Fruit fly (Drosophila melanogaster) whole organism, embryonic: Measurements from ENCODE around the gene CG11052.
A peak's percentile ranks its signal among the peaks of the same experiment; 100 is the strongest.

ENCODE experiments used
- CG11085 ChIP-seq: fragments of 200-800 bp; sonication (Bioruptor generic); IDR thresholded peaks from 2 replicates; pipeline ENCODE4 v1.3.6; 2022; ENCODE audit warnings: missing biosample characterization, missing genetic modification characterization
- CG14050 ChIP-seq: fragments of 200-800 bp; sonication (Bioruptor generic); IDR thresholded peaks from 3 replicates; pipeline ENCODE4 v1.3.6; 2022; ENCODE audit warnings: missing biosample characterization, missing genetic modification characterization
- CG4707 ChIP-seq: fragments of 200-800 bp; sonication (Bioruptor generic); optimal IDR thresholded peaks from 2 replicates; lab custom pipeline; 2018; ENCODE audit warnings: missing biosample characterization, mild to moderate bottlenecking, missing genetic modification characterization, moderate library complexity
- CG7839 ChIP-seq: fragments of 200-800 bp; sonication (Bioruptor generic); optimal IDR thresholded peaks from 3 replicates; lab custom pipeline; 2018; ENCODE audit warnings: missing biosample characterization, mild to moderate bottlenecking, missing genetic modification characterization, moderate library complexity
- CG8765 ChIP-seq: fragments of 200-800 bp; sonication (Bioruptor generic); IDR thresholded peaks from 2 replicates; pipeline ENCODE4 v1.3.6; 2022; ENCODE audit warnings: missing biosample characterization, missing genetic modification characterization
- CG9437 ChIP-seq: fragments of 200-800 bp; sonication (Bioruptor generic); optimal IDR thresholded peaks from 2 replicates; lab custom pipeline; 2018; ENCODE audit warnings: missing biosample characterization, mild to moderate bottlenecking, missing genetic modification characterization
- CG9932 ChIP-seq: fragments of 200-800 bp; sonication (Bioruptor generic); IDR thresholded peaks from 2 replicates; pipeline ENCODE4 v1.3.6; 2022; ENCODE audit warnings: missing biosample characterization, missing genetic modification characterization
- Dll ChIP-seq: fragments of 200-800 bp; sonication (Bioruptor generic); IDR thresholded peaks from 4 replicates; pipeline ENCODE4 v1.3.6; 2022; ENCODE audit warnings: missing biosample characterization, missing genetic modification characterization; ENCODE audit not compliant: partially characterized antibody
- Nf-YB ChIP-seq: fragments of 200-800 bp; sonication (Bioruptor generic); optimal IDR thresholded peaks from 3 replicates; lab custom pipeline; 2019; ENCODE audit warnings: missing biosample characterization, mild to moderate bottlenecking, missing genetic modification characterization, moderate library complexity
- oc ChIP-seq: fragments of 200-800 bp; sonication (Bioruptor generic); optimal IDR thresholded peaks from 2 replicates; lab custom pipeline; 2018; ENCODE audit warnings: missing biosample characterization, mild to moderate bottlenecking, missing genetic modification characterization, moderate library complexity
- vfl ChIP-seq: fragments of 200-800 bp; sonication (Bioruptor generic); optimal IDR thresholded peaks from 2 replicates; lab custom pipeline; 2016; ENCODE audit warnings: missing biosample characterization, missing genetic modification characterization

Gene CG11052

dm6 chr3R:7962778-7963494, 46.2 kb downstream of the CG11052 start (continued):
- TF ChIP-seq CG9437 (peak; percentile 76), CG14050 (GFP tag; lab: Robert Waterston, UW) (no peak), CG4707 (GFP tag; lab: Kevin White, UChicago) (no peak), CG11085 (GFP tag; lab: Robert Waterston, UW) (no peak), CG7839 (tag; lab: Kevin White, UChicago) (peak; percentile 61), vfl (GFP tag; lab: Kevin White, UChicago) (no peak)

- peak; percentile 69 for TF ChIP-seq Nf-YB (GFP tag; lab: Kevin White, UChicago)
- no peak for TF ChIP-seq CG9932
- TF ChIP-seq Dll (GFP tag; lab: Robert Waterston, UW): no peak
- TF ChIP-seq CG8765 (GFP tag; lab: Robert Waterston, UW): no peak
- TF ChIP-seq oc: no peak
Measured at dm6 chr3R:7961348-7961747, 47.7 kb downstream of the CG11052 start.
